Worm (Caenorhabditis elegans) whole organism, late embryonic: Measurements from ENCODE around the gene cyp-42A1.

ENCODE experiments used
- F13H6.1 ChIP-seq: sonication (generic microtip); optimal IDR thresholded peaks from 2 replicates; lab custom pipeline; 2016; ENCODE audit warnings: missing genetic modification characterization, missing compliant biosample characterization
- ama-1 ChIP-seq: fragments of 150-350 bp; optimal IDR thresholded peaks from 2 replicates; lab custom pipeline; 2014
- ceh-22 ChIP-seq: sonication (generic microtip); optimal IDR thresholded peaks from 2 replicates; lab custom pipeline; 2017; ENCODE audit warnings: missing biosample characterization, missing genetic modification characterization
- ceh-45 ChIP-seq: fragments of 200-800 bp; sonication (Bioruptor generic); IDR thresholded peaks from 2 replicates; pipeline ENCODE4 v1.3.6; 2022; ENCODE audit warnings: missing genetic modification reagents, missing genetic modification characterization, missing compliant biosample characterization
- ceh-48 ChIP-seq: sonication (generic microtip); optimal IDR thresholded peaks from 2 replicates; lab custom pipeline; 2016; ENCODE audit warnings: missing genetic modification characterization, inconsistent platforms, missing compliant biosample characterization
- ceh-9 ChIP-seq: sonication (generic microtip); optimal IDR thresholded peaks from 2 replicates; lab custom pipeline; 2016; ENCODE audit warnings: mild to moderate bottlenecking, missing genetic modification characterization, inconsistent platforms, missing compliant biosample characterization
- dmd-4 ChIP-seq: sonication (generic microtip); optimal IDR thresholded peaks from 2 replicates; lab custom pipeline; 2016; ENCODE audit warnings: borderline replicate concordance, missing genetic modification characterization, missing compliant biosample characterization
- ets-4 ChIP-seq: sonication (generic microtip); optimal IDR thresholded peaks from 2 replicates; lab custom pipeline; 2016; ENCODE audit warnings: missing genetic modification characterization, missing compliant biosample characterization
- gmeb-2 ChIP-seq: sonication (generic microtip); optimal IDR thresholded peaks from 2 replicates; lab custom pipeline; 2016; ENCODE audit warnings: missing genetic modification characterization, inconsistent platforms, missing compliant biosample characterization
- madf-2 ChIP-seq: sonication (generic microtip); optimal IDR thresholded peaks from 2 replicates; lab custom pipeline; 2017; ENCODE audit warnings: missing genetic modification characterization, missing compliant biosample characterization
- nfya-1 ChIP-seq: sonication (generic microtip); optimal IDR thresholded peaks from 2 replicates; lab custom pipeline; 2017; ENCODE audit warnings: missing genetic modification characterization, mild to moderate bottlenecking, missing compliant biosample characterization, antibody characterized with exemption, moderate library complexity
- pqm-1 ChIP-seq: sonication (generic microtip); optimal IDR thresholded peaks from 2 replicates; lab custom pipeline; 2016; ENCODE audit warnings: missing genetic modification characterization, missing compliant biosample characterization
- tbx-2 ChIP-seq: sonication (generic microtip); optimal IDR thresholded peaks from 2 replicates; lab custom pipeline; 2016; ENCODE audit warnings: missing genetic modification characterization, missing compliant biosample characterization
- unc-55 ChIP-seq: sonication (generic microtip); optimal IDR thresholded peaks from 2 replicates; lab custom pipeline; 2017; ENCODE audit warnings: missing biosample characterization, missing genetic modification reagents, missing genetic modification characterization

DNA sequence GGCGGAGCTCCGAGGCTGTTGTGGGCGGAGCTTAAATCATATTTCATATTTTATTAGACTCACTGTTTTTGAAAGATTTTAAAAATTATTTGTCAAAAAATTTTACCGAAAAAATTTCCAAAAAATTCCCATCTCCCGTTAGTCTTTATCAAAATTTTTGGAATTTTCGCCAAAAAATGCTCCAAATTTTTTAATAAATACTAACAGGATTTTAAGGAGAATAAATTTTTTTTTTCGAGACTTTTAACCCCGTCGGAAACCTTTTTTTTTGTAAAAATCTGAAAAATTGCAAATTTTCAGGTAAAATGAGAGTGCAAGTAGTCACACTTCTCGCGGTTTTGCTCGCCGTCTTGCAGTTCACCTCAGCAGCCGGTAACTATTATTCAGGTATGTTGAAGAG, 8.4 kb upstream of the cyp-42A1 start, which contains the start of gene mihp-2:
- TF ChIP-seq nfya-1: no peak
- TF ChIP-seq F13H6.1 (tag; lab: Kevin White, UChicago): no peak
- no peak for TF ChIP-seq ceh-45 (GFP tag; lab: Robert Waterston, UW)
- no peak for TF ChIP-seq pqm-1
- no peak for TF ChIP-seq ama-1
- TF ChIP-seq ets-4 (tag; lab: Kevin White, UChicago): no peak
- no peak for TF ChIP-seq tbx-2
- no peak for TF ChIP-seq unc-55 (GFP tag; lab: Kevin White, UChicago)
- no peak for TF ChIP-seq madf-2
- no peak for TF ChIP-seq dmd-4
- no peak for TF ChIP-seq ceh-22 (tag; lab: Kevin White, UChicago)
- TF ChIP-seq gmeb-2 (tag; lab: Kevin White, UChicago): no peak
- no peak for TF ChIP-seq ceh-9 (tag; lab: Kevin White, UChicago)
- no peak for TF ChIP-seq ceh-48
